Worm (Caenorhabditis elegans) whole organism, mixed stage, embryonic: Measurements from ENCODE around the gene ints-11.
A peak's percentile ranks its signal among the peaks of the same experiment; 100 is the strongest.

Source experiments
- M03D4.4 ChIP-seq: sonication (generic microtip); optimal IDR thresholded peaks from 2 replicates; lab custom pipeline; 2017; ENCODE audit warnings: mild to moderate bottlenecking, missing genetic modification characterization, missing compliant biosample characterization
- blmp-1 ChIP-seq: fragments of 150-350 bp; optimal IDR thresholded peaks from 2 replicates; lab custom pipeline; 2014; ENCODE audit warnings: missing biosample characterization, missing genetic modification characterization
- ceh-39 ChIP-seq: fragments of 150-350 bp; optimal IDR thresholded peaks from 2 replicates; lab custom pipeline; 2014; ENCODE audit warnings: missing biosample characterization, missing genetic modification characterization
- ceh-43 ChIP-seq: fragments of 200-800 bp; sonication (Bioruptor generic); optimal IDR thresholded peaks from 2 replicates; lab custom pipeline; 2018; ENCODE audit warnings: mild to moderate bottlenecking, missing genetic modification characterization, moderate library complexity, missing compliant biosample characterization
- ceh-83 ChIP-seq: fragments of 200-800 bp; sonication (Bioruptor generic); optimal IDR thresholded peaks from 2 replicates; lab custom pipeline; 2018; ENCODE audit warnings: mild to moderate bottlenecking, missing genetic modification characterization, missing compliant biosample characterization
- ces-1 ChIP-seq: fragments of 150-350 bp; optimal IDR thresholded peaks from 2 replicates; lab custom pipeline; 2014; ENCODE audit warnings: missing biosample characterization, missing genetic modification reagents, missing genetic modification characterization
- cnd-1 ChIP-seq: fragments of 200-800 bp; sonication (Bioruptor generic); optimal IDR thresholded peaks from 2 replicates; lab custom pipeline; 2018; ENCODE audit warnings: mild to moderate bottlenecking, missing genetic modification characterization, missing compliant biosample characterization
- drap-1 ChIP-seq: fragments of 200-800 bp; sonication (Bioruptor generic); optimal IDR thresholded peaks from 3 replicates; lab custom pipeline; 2018; ENCODE audit warnings: mild to moderate bottlenecking, missing genetic modification characterization, missing compliant biosample characterization
- elt-1 ChIP-seq: sonication (generic microtip); optimal IDR thresholded peaks from 2 replicates; lab custom pipeline; 2017; ENCODE audit warnings: missing genetic modification characterization, mild to moderate bottlenecking, missing compliant biosample characterization, antibody characterized with exemption, moderate library complexity, borderline replicate concordance; ENCODE audit not compliant: insufficient read depth
- elt-3 ChIP-seq: fragments of 150-350 bp; optimal IDR thresholded peaks from 2 replicates; lab custom pipeline; 2014; ENCODE audit warnings: missing biosample characterization, missing genetic modification characterization
- flh-1 ChIP-seq: fragments of 200-800 bp; sonication (Bioruptor generic); optimal IDR thresholded peaks from 2 replicates; lab custom pipeline; 2018; ENCODE audit warnings: mild to moderate bottlenecking, missing genetic modification characterization, moderate library complexity, missing compliant biosample characterization
- ham-2 ChIP-seq: fragments of 200-800 bp; sonication (Bioruptor generic); optimal IDR thresholded peaks from 2 replicates; lab custom pipeline; 2018; ENCODE audit warnings: mild to moderate bottlenecking, missing genetic modification characterization, missing compliant biosample characterization
- hlh-1 ChIP-seq: fragments of 150-350 bp; optimal IDR thresholded peaks from 2 replicates; lab custom pipeline; 2014; ENCODE audit warnings: missing biosample characterization, missing genetic modification reagents, missing genetic modification characterization
- lin-13 ChIP-seq: fragments of 150-350 bp; optimal IDR thresholded peaks from 2 replicates; lab custom pipeline; 2014; ENCODE audit warnings: missing biosample characterization, missing genetic modification characterization
- lin-32 ChIP-seq: fragments of 200-800 bp; sonication (Bioruptor generic); optimal IDR thresholded peaks from 2 replicates; lab custom pipeline; 2018; ENCODE audit warnings: mild to moderate bottlenecking, missing genetic modification characterization, missing compliant biosample characterization
- lsy-2 ChIP-seq: fragments of 150-350 bp; optimal IDR thresholded peaks from 2 replicates; lab custom pipeline; 2014; ENCODE audit warnings: missing biosample characterization, missing genetic modification characterization
- mab-5 ChIP-seq: fragments of 150-350 bp; optimal IDR thresholded peaks from 2 replicates; lab custom pipeline; 2014; ENCODE audit warnings: missing biosample characterization, missing genetic modification characterization
- mep-1 ChIP-seq: fragments of 150-350 bp; optimal IDR thresholded peaks from 2 replicates; lab custom pipeline; 2017; ENCODE audit warnings: missing biosample characterization, missing genetic modification reagents, missing genetic modification characterization, inconsistent platforms
- mls-2 ChIP-seq: sonication (generic microtip); optimal IDR thresholded peaks from 2 replicates; lab custom pipeline; 2016; ENCODE audit warnings: mild to moderate bottlenecking, missing genetic modification characterization, moderate library complexity, missing compliant biosample characterization
- nhr-12 ChIP-seq: fragments of 150-350 bp; optimal IDR thresholded peaks from 2 replicates; lab custom pipeline; 2014; ENCODE audit warnings: missing biosample characterization, missing genetic modification characterization
- nhr-2 ChIP-seq: fragments of 150-350 bp; optimal IDR thresholded peaks from 2 replicates; lab custom pipeline; 2014; ENCODE audit warnings: missing biosample characterization, missing genetic modification characterization
- nhr-237 ChIP-seq: fragments of 150-350 bp; optimal IDR thresholded peaks from 2 replicates; lab custom pipeline; 2014; ENCODE audit warnings: missing biosample characterization, missing genetic modification characterization
- nhr-28 ChIP-seq: fragments of 150-350 bp; optimal IDR thresholded peaks from 2 replicates; lab custom pipeline; 2014; ENCODE audit warnings: missing biosample characterization, missing genetic modification characterization
- nhr-76 ChIP-seq: sonication (generic microtip); optimal IDR thresholded peaks from 2 replicates; lab custom pipeline; 2017; ENCODE audit warnings: missing biosample characterization, missing genetic modification characterization
- pha-4 ChIP-seq: fragments of 150-350 bp; optimal IDR thresholded peaks from 2 replicates; lab custom pipeline; 2018; ENCODE audit warnings: missing biosample characterization, missing genetic modification reagents, missing genetic modification characterization
- snpc-4 ChIP-seq: fragments of 150-350 bp; optimal IDR thresholded peaks from 2 replicates; lab custom pipeline; 2014; ENCODE audit warnings: missing biosample characterization, missing genetic modification characterization
- sptf-1 ChIP-seq: sonication (generic microtip); optimal IDR thresholded peaks from 2 replicates; lab custom pipeline; 2017; ENCODE audit warnings: mild to moderate bottlenecking, missing genetic modification characterization, moderate library complexity, missing compliant biosample characterization
- tbx-8 ChIP-seq: fragments of 200-800 bp; sonication (Bioruptor generic); optimal IDR thresholded peaks from 2 replicates; lab custom pipeline; 2018; ENCODE audit warnings: mild to moderate bottlenecking, missing genetic modification characterization, moderate library complexity, missing compliant biosample characterization
- unc-120 ChIP-seq: sonication (generic microtip); optimal IDR thresholded peaks from 2 replicates; lab custom pipeline; 2017; ENCODE audit warnings: missing genetic modification characterization, missing compliant biosample characterization; ENCODE audit not compliant: poor library complexity, severe bottlenecking
- unc-39 ChIP-seq: fragments of 150-350 bp; optimal IDR thresholded peaks from 2 replicates; lab custom pipeline; 2014; ENCODE audit warnings: missing biosample characterization, missing genetic modification characterization
- unc-62 ChIP-seq: fragments of 150-350 bp; optimal IDR thresholded peaks from 2 replicates; lab custom pipeline; 2014; ENCODE audit warnings: missing biosample characterization, missing genetic modification reagents, missing genetic modification characterization
- zip-8 ChIP-seq: fragments of 150-350 bp; optimal IDR thresholded peaks from 2 replicates; lab custom pipeline; 2014; ENCODE audit warnings: missing biosample characterization, missing genetic modification characterization
- ztf-11 ChIP-seq: fragments of 150-350 bp; optimal IDR thresholded peaks from 2 replicates; lab custom pipeline; 2014; ENCODE audit warnings: missing biosample characterization, missing genetic modification characterization

Gene ints-11

ce11 chrII:8143278-8143931 lies at the start of gene ints-11, which contains the start of gene rpl-10:
TSS of gene ints-11 (minus strand) at chrII:8143478.
TSS of gene rpl-10 (plus strand) at chrII:8143881.
- TF ChIP-seq mep-1 (tag; lab: Kevin White, UChicago) (no peak), unc-39 (tag; lab: Kevin White, UChicago) (no peak), nhr-12 (tag; lab: Kevin White, UChicago) (no peak), ham-2 (no peak), nhr-237 (tag; lab: Kevin White, UChicago) (peak; percentile 57), mls-2 (tag; lab: Kevin White, UChicago) (no peak), unc-120 (no peak), ztf-11 (no peak), ces-1 (no peak), flh-1 (GFP tag; lab: Kevin White, UChicago) (no peak), lsy-2 (tag; lab: Kevin White, UChicago) (peak; percentile 94), nhr-28 (no peak), ceh-83 (GFP tag; lab: Kevin White, UChicago) (no peak), tbx-8 (GFP tag; lab: Kevin White, UChicago) (no peak), hlh-1 (tag; lab: Kevin White, UChicago) (peak; percentile 40), snpc-4 (no peak), M03D4.4 (tag; lab: Kevin White, UChicago) (no peak), pha-4 (tag; lab: Kevin White, UChicago) (no peak), elt-3 (tag; lab: Kevin White, UChicago) (no peak), mab-5 (tag; lab: Kevin White, UChicago) (no peak), drap-1 (no peak)

- TF ChIP-seq cnd-1, result no peak
- TF ChIP-seq unc-39 (tag; lab: Kevin White, UChicago), result no peak
- no peak for TF ChIP-seq unc-62 (GFP tag; lab: Kevin White, UChicago)
- no peak for TF ChIP-seq elt-1 (tag; lab: Kevin White, UChicago)
- TF ChIP-seq lin-13 (tag; lab: Kevin White, UChicago), result no peak
- TF ChIP-seq pha-4 (tag; lab: Kevin White, UChicago), result no peak
- peak; percentile 15 for TF ChIP-seq ces-1
- no peak for TF ChIP-seq ceh-39 (tag; lab: Kevin White, UChicago)
Measured at ce11 chrII:8190455-8190854, 47.2 kb upstream of the ints-11 start, which contains the start of gene T05C12.8. TSS of gene T05C12.8 (minus strand) at chrII:8190555.

ce11 chrII:8187516-8187915 lies 44.2 kb upstream of the ints-11 start:
- no peak for TF ChIP-seq ztf-11
- no peak for TF ChIP-seq cnd-1
- TF ChIP-seq hlh-1 (tag; lab: Kevin White, UChicago), result no peak
- TF ChIP-seq sptf-1, result no peak
- no peak for TF ChIP-seq blmp-1 (tag; lab: Kevin White, UChicago)
- TF ChIP-seq nhr-12 (tag; lab: Kevin White, UChicago), result no peak
- TF ChIP-seq lsy-2 (tag; lab: Kevin White, UChicago), result no peak
- TF ChIP-seq lin-13 (tag; lab: Kevin White, UChicago), result no peak
- TF ChIP-seq elt-1 (tag; lab: Kevin White, UChicago), result no peak

- TF ChIP-seq ztf-11 (no peak), pha-4 (tag; lab: Kevin White, UChicago) (peak; percentile 96), lin-13 (tag; lab: Kevin White, UChicago) (peak; percentile 91), drap-1 (peak; percentile 40), ceh-43 (GFP tag; lab: Kevin White, UChicago) (peak; percentile 8), unc-120 (no peak), blmp-1 (tag; lab: Kevin White, UChicago) (peak; percentile 40), zip-8 (tag; lab: Kevin White, UChicago) (no peak), ces-1 (peak; percentile 87), mls-2 (tag; lab: Kevin White, UChicago) (no peak), ham-2 (peak; percentile 40), lsy-2 (tag; lab: Kevin White, UChicago) (peak; percentile 100), lin-32 (GFP tag; lab: Kevin White, UChicago) (peak; percentile 59), mep-1 (tag; lab: Kevin White, UChicago) (peak; percentile 98), ceh-39 (tag; lab: Kevin White, UChicago) (peak; percentile 91), cnd-1 (peak; percentile 96), nhr-237 (tag; lab: Kevin White, UChicago) (peak; percentile 96), unc-62 (GFP tag; lab: Kevin White, UChicago) (peak; percentile 86), hlh-1 (tag; lab: Kevin White, UChicago) (peak; percentile 87), nhr-2 (peak; percentile 60), sptf-1 (peak; percentile 67), nhr-76 (tag; lab: Kevin White, UChicago) (no peak), M03D4.4 (tag; lab: Kevin White, UChicago) (peak; percentile 61), mab-5 (tag; lab: Kevin White, UChicago) (peak; percentile 70)
Measured at ce11 chrII:8185016-8185493, 41.8 kb upstream of the ints-11 start, which contains the start of the genes mig-5 and cct-1. TSS of gene mig-5 (minus strand) at chrII:8185023. TSS of gene cct-1 (plus strand) at chrII:8185443.
